Fruit fly (Drosophila melanogaster): ENCODE results near the gene CG7142.

DNA sequence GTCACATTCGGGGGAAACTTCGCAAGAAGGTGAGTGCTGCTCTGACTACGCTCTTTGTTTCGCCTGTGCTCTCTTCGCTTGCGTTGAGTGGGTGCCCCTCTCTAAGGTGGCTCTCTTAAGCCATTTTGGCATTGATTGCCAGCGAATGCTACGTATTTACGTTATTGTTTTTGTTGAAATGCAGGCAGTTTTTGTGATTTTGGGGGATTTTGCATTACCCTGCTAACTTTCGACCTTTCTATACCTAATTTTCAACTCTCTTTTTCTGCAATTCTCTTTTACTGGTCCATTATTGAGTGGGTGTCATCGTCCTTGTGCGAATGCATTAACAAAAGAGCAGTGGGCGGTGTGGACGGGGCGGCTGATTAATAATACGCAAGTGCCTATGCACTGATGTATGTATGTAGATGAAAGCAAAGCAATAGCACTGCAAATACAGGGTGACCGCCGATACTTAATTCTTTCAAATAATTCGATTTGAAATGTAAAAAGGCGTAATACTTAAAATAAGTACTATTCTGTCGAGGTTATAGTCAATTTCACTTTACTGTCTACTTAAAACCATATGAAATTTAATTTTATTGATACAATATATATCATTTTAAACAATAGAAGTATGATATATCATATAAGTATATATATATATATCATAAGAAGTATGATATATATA is 4.1 kb downstream of the CG7142 start:
- TF ChIP-seq bab2 (GFP tag; optimal IDR thresholded peaks at IDR 0.05) (no peak), Ets97D (GFP tag; optimal IDR thresholded peaks at IDR 0.05) (no peak), Mad (GFP tag; optimal IDR thresholded peaks at IDR 0.05) (no peak), unpg (GFP tag; optimal IDR thresholded peaks at IDR 0.05) (no peak), CG7786 (GFP tag; optimal IDR thresholded peaks at IDR 0.05) (no peak), CG17568 (GFP tag; optimal IDR thresholded peaks at IDR 0.05) (no peak), psq (GFP tag; optimal IDR thresholded peaks at IDR 0.05) (no peak), CG13123 (GFP tag; optimal IDR thresholded peaks at IDR 0.05) (no peak), Fer3 (tag; optimal IDR thresholded peaks at IDR 0.05) (no peak), ab (GFP tag; optimal IDR thresholded peaks at IDR 0.05) (no peak), Neu2 (GFP tag; optimal IDR thresholded peaks at IDR 0.05; ENCODE audit: borderline replicate concordance) (no peak), kah (GFP tag; optimal IDR thresholded peaks at IDR 0.05) (peak; percentile 34)
